Worm (Caenorhabditis elegans) whole organism, L4 larva: ENCODE measurements around the gene F49F1.2.

Experiments used
- F26F4.8 ChIP-seq: fragments of 200-800 bp; sonication (Bioruptor generic); conservative IDR thresholded peaks from 2 replicates; pipeline ENCODE4 v1.3.6; 2022; ENCODE audit warnings: missing genetic modification characterization, missing compliant biosample characterization
- R02D3.7 ChIP-seq: fragments of 150-350 bp; sonication (generic microtip); optimal IDR thresholded peaks from 3 replicates; lab custom pipeline; 2014; ENCODE audit warnings: missing biosample characterization, missing genetic modification characterization
- T26A8.4 ChIP-seq: fragments of 200-800 bp; sonication (Bioruptor generic); IDR thresholded peaks from 2 replicates; pipeline ENCODE4 v1.3.6; 2022; ENCODE audit warnings: missing genetic modification characterization, missing compliant biosample characterization
- Y48G9A.11 ChIP-seq: fragments of 200-800 bp; sonication (Bioruptor generic); IDR thresholded peaks from 2 replicates; pipeline ENCODE4 v1.3.6; 2022; ENCODE audit warnings: missing genetic modification reagents, missing genetic modification characterization, missing compliant biosample characterization
- Y5F2A.4 ChIP-seq: fragments of 200-800 bp; sonication (Bioruptor generic); optimal IDR thresholded peaks from 2 replicates; lab custom pipeline; 2018; ENCODE audit warnings: mild to moderate bottlenecking, missing genetic modification characterization, missing compliant biosample characterization
- aha-1 ChIP-seq: fragments of 150-350 bp; peaks from one replicate; lab custom pipeline; 2014; ENCODE audit warnings: missing biosample characterization, missing genetic modification characterization
- aly-2 ChIP-seq: sonication (generic microtip); optimal IDR thresholded peaks from 2 replicates; lab custom pipeline; 2018; ENCODE audit warnings: missing biosample characterization, missing genetic modification characterization
- ceh-28 ChIP-seq: fragments of 150-350 bp; optimal IDR thresholded peaks from 2 replicates; lab custom pipeline; 2014; ENCODE audit warnings: missing biosample characterization, missing genetic modification reagents, missing genetic modification characterization
- ceh-44 ChIP-seq: fragments of 200-800 bp; sonication (Bioruptor generic); IDR thresholded peaks from 2 replicates; pipeline ENCODE4 v1.3.6; 2022; ENCODE audit warnings: missing genetic modification reagents, missing genetic modification characterization, missing compliant biosample characterization
- ceh-62 ChIP-seq: sonication (generic microtip); optimal IDR thresholded peaks from 2 replicates; lab custom pipeline; 2017; ENCODE audit warnings: missing biosample characterization, missing genetic modification characterization
- ctbp-1 ChIP-seq: fragments of 200-800 bp; sonication (Bioruptor generic); IDR thresholded peaks from 2 replicates; pipeline ENCODE4 v1.3.6; 2022; ENCODE audit warnings: missing genetic modification reagents, missing genetic modification characterization, missing compliant biosample characterization
- daf-12 ChIP-seq: fragments of 150-350 bp; optimal IDR thresholded peaks from 2 replicates; lab custom pipeline; 2014; ENCODE audit warnings: missing biosample characterization, missing genetic modification reagents, missing genetic modification characterization
- daf-16 ChIP-seq, 3 experiments: sonication (generic microtip); optimal IDR thresholded peaks; 2 replicates each; lab custom pipeline; 2016 to 2017; ENCODE audit warnings: missing genetic modification characterization in 3 of 3, missing genetic modification reagents in 3 of 3, mild to moderate bottlenecking in 2 of 3, missing compliant biosample characterization in 2 of 3, missing biosample characterization in 1 of 3, moderate library complexity in 1 of 3
- daf-8 ChIP-seq: fragments of 200-800 bp; sonication (Bioruptor generic); IDR thresholded peaks from 2 replicates; pipeline ENCODE4 v1.3.6; 2022; ENCODE audit warnings: missing genetic modification characterization, missing compliant biosample characterization
- dmd-8 ChIP-seq: fragments of 200-800 bp; sonication (Bioruptor generic); IDR thresholded peaks from 2 replicates; pipeline ENCODE4 v1.3.6; 2022; ENCODE audit warnings: missing genetic modification characterization, missing compliant biosample characterization
- fos-1 ChIP-seq: fragments of 150-350 bp; optimal IDR thresholded peaks from 2 replicates; lab custom pipeline; 2014; ENCODE audit warnings: missing biosample characterization, missing genetic modification characterization
- gei-8 ChIP-seq: fragments of 200-800 bp; sonication (Bioruptor generic); optimal IDR thresholded peaks from 2 replicates; lab custom pipeline; 2018; ENCODE audit warnings: mild to moderate bottlenecking, missing genetic modification characterization, missing compliant biosample characterization
- hlh-11 ChIP-seq: fragments of 200-800 bp; sonication (Bioruptor generic); optimal IDR thresholded peaks from 2 replicates; lab custom pipeline; 2018; ENCODE audit warnings: mild to moderate bottlenecking, missing genetic modification characterization, missing compliant biosample characterization
- lin-13 ChIP-seq: fragments of 150-350 bp; optimal IDR thresholded peaks from 2 replicates; lab custom pipeline; 2014; ENCODE audit warnings: missing biosample characterization, missing genetic modification reagents, missing genetic modification characterization
- lir-3 ChIP-seq: sonication (generic microtip); optimal IDR thresholded peaks from 2 replicates; lab custom pipeline; 2016; ENCODE audit warnings: mild to moderate bottlenecking, missing genetic modification characterization, missing compliant biosample characterization
- mes-2 ChIP-seq: sonication (generic microtip); optimal IDR thresholded peaks from 2 replicates; lab custom pipeline; 2016; ENCODE audit warnings: missing genotype, mild to moderate bottlenecking, missing genetic modification characterization, missing compliant biosample characterization; ENCODE audit not compliant: poor library complexity, severe bottlenecking
- nhr-10 ChIP-seq: fragments of 150-350 bp; optimal IDR thresholded peaks from 2 replicates; lab custom pipeline; 2014; ENCODE audit warnings: missing biosample characterization, missing genetic modification characterization
- nhr-11 ChIP-seq: fragments of 150-350 bp; optimal IDR thresholded peaks from 2 replicates; lab custom pipeline; 2014; ENCODE audit warnings: missing biosample characterization, missing genetic modification characterization
- nhr-237 ChIP-seq: sonication (generic microtip); optimal IDR thresholded peaks from 2 replicates; lab custom pipeline; 2017; ENCODE audit warnings: missing biosample characterization, missing genetic modification characterization
- nhr-28 ChIP-seq: fragments of 150-350 bp; optimal IDR thresholded peaks from 2 replicates; lab custom pipeline; 2014; ENCODE audit warnings: missing biosample characterization, missing genetic modification characterization
- nhr-6 ChIP-seq: fragments of 150-350 bp; optimal IDR thresholded peaks from 2 replicates; lab custom pipeline; 2014; ENCODE audit warnings: missing biosample characterization, missing genetic modification characterization
- pqm-1 ChIP-seq: sonication (generic microtip); optimal IDR thresholded peaks from 2 replicates; lab custom pipeline; 2017; ENCODE audit warnings: missing biosample characterization, missing genetic modification characterization
- saeg-2 ChIP-seq: fragments of 200-800 bp; sonication (Bioruptor generic); IDR thresholded peaks from 2 replicates; pipeline ENCODE4 v1.3.6; 2022; ENCODE audit warnings: missing genetic modification reagents, missing genetic modification characterization, missing compliant biosample characterization
- unc-62 ChIP-seq, 3 experiments: fragments of 150-350 bp in 1 of 3; sonication (generic microtip); optimal IDR thresholded peaks in 2 of 3; peaks in 1 of 3; 1 replicate in 1 of 3; 2 replicates in 2 of 3; lab custom pipeline; 2014 to 2017; ENCODE audit warnings: missing biosample characterization in 3 of 3, missing genetic modification characterization in 3 of 3, missing genetic modification reagents in 3 of 3, missing genotype in 1 of 3
- zip-2 ChIP-seq: fragments of 150-350 bp; optimal IDR thresholded peaks from 2 replicates; lab custom pipeline; 2014; ENCODE audit warnings: missing biosample characterization, missing genetic modification characterization

F49F1.2 gene

ce11 chrIV:4154641-4155040 lies 38.9 kb downstream of the F49F1.2 start, which contains the start of gene K08D10.14:
Gene K08D10.14 (plus strand): TSS chrIV:4154941.
- TF ChIP-seq lin-13 (GFP tag; lab: Kevin White, UChicago), result no peak
- TF ChIP-seq ceh-62 (tag; lab: Kevin White, UChicago), result no peak
- no peak for TF ChIP-seq aly-2 (tag; lab: Kevin White, UChicago)
- no peak for TF ChIP-seq nhr-6 (tag; lab: Kevin White, UChicago)
- TF ChIP-seq ceh-28, result no peak
- no peak for TF ChIP-seq mes-2 (tag; lab: Kevin White, UChicago)
- TF ChIP-seq nhr-11 (tag; lab: Kevin White, UChicago), result no peak
- TF ChIP-seq Y48G9A.11, result no peak

- TF ChIP-seq R02D3.7 (tag; lab: Kevin White, UChicago) (no peak), saeg-2 (GFP tag; lab: Robert Waterston, UW) (no peak), hlh-11 (no peak), ctbp-1 (no peak), lir-3 (no peak), dmd-8 (no peak), daf-8 (GFP tag; lab: Robert Waterston, UW) (no peak), ceh-44 (no peak), unc-62 (GFP tag; optimal IDR thresholded peaks at IDR 0.05 in 1 of 2; lab: Kevin White, UChicago) (no peak), unc-62 (tag; optimal IDR thresholded peaks at IDR 0.05; lab: Kevin White, UChicago) (no peak), fos-1 (no peak), aha-1 (tag; lab: Kevin White, UChicago) (no peak), F26F4.8 (GFP tag; lab: Robert Waterston, UW) (no peak), nhr-10 (no peak)
Measured at ce11 chrIV:4162121-4162520, 46.4 kb downstream of the F49F1.2 start, which contains the start of gene scrm-5. Gene scrm-5 (plus strand): TSS chrIV:4162421.

- TF ChIP-seq gei-8 (no peak), ceh-28 (no peak), Y5F2A.4 (GFP tag; lab: Kevin White, UChicago) (no peak), daf-12 (tag; lab: Kevin White, UChicago) (no peak), T26A8.4 (GFP tag; lab: Robert Waterston, UW) (no peak), nhr-28 (tag; lab: Kevin White, UChicago) (no peak), zip-2 (tag; lab: Kevin White, UChicago) (no peak), daf-16 (GFP tag; optimal IDR thresholded peaks at IDR 0.05; lab: Kevin White, UChicago) (no peak), daf-16 (tag; optimal IDR thresholded peaks at IDR 0.05; lab: Kevin White, UChicago) (no peak), nhr-237 (tag; lab: Kevin White, UChicago) (no peak), pqm-1 (tag; lab: Kevin White, UChicago) (no peak)
Measured at ce11 chrIV:4164392-4164791, 48.6 kb downstream of the F49F1.2 start, which contains the start of gene scrm-8. Gene scrm-8 (plus strand): TSS chrIV:4164692.
